Worm (Caenorhabditis elegans): ENCODE measurements around the gene str-16.

DNA sequence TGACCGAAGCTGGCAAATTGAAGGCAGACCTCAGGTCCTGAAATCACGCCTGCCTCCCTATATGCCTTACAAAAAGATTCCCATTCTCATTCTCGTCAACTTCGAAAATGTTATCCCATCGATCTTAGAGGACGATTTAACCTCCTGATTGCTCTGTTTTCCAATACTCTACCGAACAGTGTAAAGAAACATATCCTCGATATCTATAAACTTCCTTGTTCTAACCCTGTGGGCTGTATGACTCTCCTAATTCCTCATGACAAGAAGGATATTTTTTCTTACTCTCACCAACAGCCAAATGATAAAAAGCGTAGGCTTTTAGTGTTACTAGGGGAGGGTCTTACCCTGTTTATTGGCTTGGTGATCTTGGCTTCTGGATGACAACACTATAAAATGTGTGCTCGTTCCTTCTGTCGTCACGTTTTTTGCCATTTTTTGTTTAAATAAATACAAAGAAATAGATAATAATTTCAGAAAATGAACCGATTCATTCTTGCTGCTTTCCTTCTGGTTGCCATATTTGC lies 37.0 kb downstream of the str-16 start, which contains the start of gene T28A11.4:
- no peak for TF ChIP-seq nhr-77 (tag; optimal IDR thresholded peaks at IDR 0.05)
- no peak for TF ChIP-seq lin-39 (tag; optimal IDR thresholded peaks at IDR 0.05)
- no peak for TF ChIP-seq hmg-11 (tag; optimal IDR thresholded peaks at IDR 0.05)
- TF ChIP-seq fkh-10 (GFP tag; optimal IDR thresholded peaks at IDR 0.05), result no peak
- TF ChIP-seq ama-1 (optimal IDR thresholded peaks at IDR 0.05), result no peak
- no peak for TF ChIP-seq mml-1 (tag; optimal IDR thresholded peaks at IDR 0.05)

All from whole organism, L3 larva.